Worm (Caenorhabditis elegans) whole organism, L4 larva: ENCODE results near the gene T24C12.1.

ENCODE experiments used
- F26F4.8 ChIP-seq: fragments of 200-800 bp; sonication (Bioruptor generic); conservative IDR thresholded peaks from 2 replicates; pipeline ENCODE4 v1.3.6; 2022; ENCODE audit warnings: missing genetic modification characterization, missing compliant biosample characterization
- F49E8.2 ChIP-seq: sonication (generic microtip); optimal IDR thresholded peaks from 2 replicates; lab custom pipeline; 2016; ENCODE audit warnings: missing compliant biosample characterization, mild to moderate bottlenecking, missing genetic modification characterization, borderline replicate concordance
- T20F7.1 ChIP-seq: fragments of 200-800 bp; sonication (Bioruptor generic); optimal IDR thresholded peaks from 2 replicates; lab custom pipeline; 2018; ENCODE audit warnings: mild to moderate bottlenecking, missing genetic modification characterization, missing compliant biosample characterization
- Y48G9A.11 ChIP-seq: fragments of 200-800 bp; sonication (Bioruptor generic); IDR thresholded peaks from 2 replicates; pipeline ENCODE4 v1.3.6; 2022; ENCODE audit warnings: missing genetic modification reagents, missing genetic modification characterization, missing compliant biosample characterization
- ZK337.2 ChIP-seq: fragments of 200-800 bp; sonication (Bioruptor generic); IDR thresholded peaks from 2 replicates; pipeline ENCODE4 v1.3.6; 2022; ENCODE audit warnings: missing genetic modification reagents, missing genetic modification characterization, missing compliant biosample characterization
- ZK546.5 ChIP-seq, 2 experiments: sonication (generic microtip); optimal IDR thresholded peaks; 2 replicates each; lab custom pipeline; 2017; ENCODE audit warnings: missing biosample characterization in 2 of 2, missing genetic modification characterization in 2 of 2
- aha-1 ChIP-seq: fragments of 150-350 bp; peaks from one replicate; lab custom pipeline; 2014; ENCODE audit warnings: missing biosample characterization, missing genetic modification characterization
- aly-2 ChIP-seq: sonication (generic microtip); optimal IDR thresholded peaks from 2 replicates; lab custom pipeline; 2018; ENCODE audit warnings: missing biosample characterization, missing genetic modification characterization
- ceh-28 ChIP-seq: fragments of 150-350 bp; optimal IDR thresholded peaks from 2 replicates; lab custom pipeline; 2014; ENCODE audit warnings: missing biosample characterization, missing genetic modification reagents, missing genetic modification characterization
- ceh-62 ChIP-seq: sonication (generic microtip); optimal IDR thresholded peaks from 2 replicates; lab custom pipeline; 2017; ENCODE audit warnings: missing biosample characterization, missing genetic modification characterization
- ceh-82 ChIP-seq: sonication (generic microtip); optimal IDR thresholded peaks from 2 replicates; lab custom pipeline; 2017; ENCODE audit warnings: missing biosample characterization, missing genetic modification characterization
- ctbp-1 ChIP-seq: fragments of 200-800 bp; sonication (Bioruptor generic); IDR thresholded peaks from 2 replicates; pipeline ENCODE4 v1.3.6; 2022; ENCODE audit warnings: missing genetic modification reagents, missing genetic modification characterization, missing compliant biosample characterization
- daf-16 ChIP-seq, 3 experiments: sonication (generic microtip); optimal IDR thresholded peaks; 2 replicates each; lab custom pipeline; 2016 to 2017; ENCODE audit warnings: missing genetic modification characterization in 3 of 3, missing genetic modification reagents in 3 of 3, mild to moderate bottlenecking in 2 of 3, missing compliant biosample characterization in 2 of 3, missing biosample characterization in 1 of 3, moderate library complexity in 1 of 3
- daf-8 ChIP-seq: fragments of 200-800 bp; sonication (Bioruptor generic); IDR thresholded peaks from 2 replicates; pipeline ENCODE4 v1.3.6; 2022; ENCODE audit warnings: missing genetic modification characterization, missing compliant biosample characterization
- dmd-6 ChIP-seq: fragments of 200-800 bp; sonication (Bioruptor generic); IDR thresholded peaks from 2 replicates; pipeline ENCODE4 v1.3.6; 2022; ENCODE audit warnings: missing genetic modification reagents, missing genetic modification characterization, missing compliant biosample characterization
- dmd-8 ChIP-seq: fragments of 200-800 bp; sonication (Bioruptor generic); IDR thresholded peaks from 2 replicates; pipeline ENCODE4 v1.3.6; 2022; ENCODE audit warnings: missing genetic modification characterization, missing compliant biosample characterization
- dpl-1 ChIP-seq: fragments of 150-350 bp; optimal IDR thresholded peaks from 2 replicates; lab custom pipeline; 2014; ENCODE audit warnings: missing biosample characterization, missing genetic modification reagents, missing genetic modification characterization
- duxl-1 ChIP-seq: sonication (generic microtip); optimal IDR thresholded peaks from 2 replicates; lab custom pipeline; 2016; ENCODE audit warnings: mild to moderate bottlenecking, missing genetic modification characterization, moderate library complexity, missing compliant biosample characterization; ENCODE audit not compliant: poor library complexity
- fkh-10 ChIP-seq: fragments of 150-350 bp; optimal IDR thresholded peaks from 2 replicates; lab custom pipeline; 2014; ENCODE audit warnings: missing biosample characterization, missing genetic modification reagents, missing genetic modification characterization
- fos-1 ChIP-seq: fragments of 150-350 bp; optimal IDR thresholded peaks from 2 replicates; lab custom pipeline; 2014; ENCODE audit warnings: missing biosample characterization, missing genetic modification characterization
- hlh-11 ChIP-seq: fragments of 200-800 bp; sonication (Bioruptor generic); optimal IDR thresholded peaks from 2 replicates; lab custom pipeline; 2018; ENCODE audit warnings: mild to moderate bottlenecking, missing genetic modification characterization, missing compliant biosample characterization
- hmg-1.1 ChIP-seq: fragments of 200-800 bp; sonication (Bioruptor generic); IDR thresholded peaks from 2 replicates; pipeline ENCODE4 v1.3.6; 2022; ENCODE audit warnings: missing genetic modification reagents, missing genetic modification characterization, missing compliant biosample characterization
- lin-13 ChIP-seq: fragments of 150-350 bp; optimal IDR thresholded peaks from 2 replicates; lab custom pipeline; 2014; ENCODE audit warnings: missing biosample characterization, missing genetic modification reagents, missing genetic modification characterization
- lin-39 ChIP-seq: fragments of 150-350 bp; optimal IDR thresholded peaks from 2 replicates; lab custom pipeline; 2014; ENCODE audit warnings: missing biosample characterization, missing genetic modification reagents, missing genetic modification characterization
- lir-3 ChIP-seq: sonication (generic microtip); optimal IDR thresholded peaks from 2 replicates; lab custom pipeline; 2016; ENCODE audit warnings: mild to moderate bottlenecking, missing genetic modification characterization, missing compliant biosample characterization
- lsy-2 ChIP-seq, 2 experiments: fragments of 150-350 bp in 1 of 2; sonication (generic microtip) in 1 of 2; optimal IDR thresholded peaks; 2 replicates each; lab custom pipeline; 2014 to 2017; ENCODE audit warnings: missing biosample characterization in 2 of 2, missing genetic modification characterization in 2 of 2
- mdl-1 ChIP-seq, 2 experiments: fragments of 150-350 bp in 1 of 2; sonication (generic microtip) in 1 of 2; optimal IDR thresholded peaks; 2 replicates each; lab custom pipeline; 2014 to 2017; ENCODE audit warnings: missing biosample characterization in 2 of 2, missing genetic modification characterization in 2 of 2
- mep-1 ChIP-seq: fragments of 150-350 bp; sonication (generic microtip); optimal IDR thresholded peaks from 3 replicates; lab custom pipeline; 2014; ENCODE audit warnings: missing biosample characterization, missing genetic modification characterization
- mes-2 ChIP-seq: sonication (generic microtip); optimal IDR thresholded peaks from 2 replicates; lab custom pipeline; 2016; ENCODE audit warnings: missing genotype, mild to moderate bottlenecking, missing genetic modification characterization, missing compliant biosample characterization; ENCODE audit not compliant: poor library complexity, severe bottlenecking
- nhr-11 ChIP-seq: fragments of 150-350 bp; optimal IDR thresholded peaks from 2 replicates; lab custom pipeline; 2014; ENCODE audit warnings: missing biosample characterization, missing genetic modification characterization
- nhr-237 ChIP-seq: sonication (generic microtip); optimal IDR thresholded peaks from 2 replicates; lab custom pipeline; 2017; ENCODE audit warnings: missing biosample characterization, missing genetic modification characterization
- nhr-25 ChIP-seq: sonication (generic microtip); optimal IDR thresholded peaks from 2 replicates; lab custom pipeline; 2017; ENCODE audit warnings: missing genetic modification characterization, mild to moderate bottlenecking, missing compliant biosample characterization, antibody characterized with exemption, moderate library complexity, borderline replicate concordance; ENCODE audit not compliant: insufficient read depth
- nhr-28 ChIP-seq: fragments of 150-350 bp; optimal IDR thresholded peaks from 2 replicates; lab custom pipeline; 2014; ENCODE audit warnings: missing biosample characterization, missing genetic modification characterization
- nhr-41 ChIP-seq: fragments of 200-800 bp; sonication (Bioruptor generic); IDR thresholded peaks from 2 replicates; pipeline ENCODE4 v1.3.6; 2022; ENCODE audit warnings: missing genetic modification reagents, missing genetic modification characterization, missing compliant biosample characterization
- nhr-42 ChIP-seq: fragments of 200-800 bp; sonication (Bioruptor generic); IDR thresholded peaks from 2 replicates; pipeline ENCODE4 v1.3.6; 2022; ENCODE audit warnings: missing genetic modification characterization, missing compliant biosample characterization
- nhr-6 ChIP-seq: fragments of 150-350 bp; optimal IDR thresholded peaks from 2 replicates; lab custom pipeline; 2014; ENCODE audit warnings: missing biosample characterization, missing genetic modification characterization
- nhr-76 ChIP-seq: fragments of 150-350 bp; optimal IDR thresholded peaks from 2 replicates; lab custom pipeline; 2014; ENCODE audit warnings: missing biosample characterization, missing genetic modification characterization
- nhr-77 ChIP-seq: fragments of 150-350 bp; optimal IDR thresholded peaks from 2 replicates; lab custom pipeline; 2014; ENCODE audit warnings: missing biosample characterization, missing genetic modification characterization
- pha-4 ChIP-seq, 2 experiments: fragments of 150-350 bp in 1 of 2; fragments of 200-800 bp in 1 of 2; sonication (Bioruptor generic) in 1 of 2; IDR thresholded peaks in 1 of 2; optimal IDR thresholded peaks in 1 of 2; 2 replicates each; pipeline versions ENCODE4 v1.3.6 to Lab custom; 2014 to 2022; ENCODE audit warnings: missing genetic modification characterization in 2 of 2, missing genetic modification reagents in 2 of 2, missing biosample characterization in 1 of 2, missing compliant biosample characterization in 1 of 2
- pqm-1 ChIP-seq: sonication (generic microtip); optimal IDR thresholded peaks from 2 replicates; lab custom pipeline; 2017; ENCODE audit warnings: missing biosample characterization, missing genetic modification characterization
- rbr-2 ChIP-seq: sonication (generic microtip); optimal IDR thresholded peaks from 2 replicates; lab custom pipeline; 2016; ENCODE audit warnings: missing genotype, missing genetic modification characterization, missing compliant biosample characterization
- set-16 ChIP-seq: fragments of 200-800 bp; sonication (Bioruptor generic); IDR thresholded peaks from 2 replicates; pipeline ENCODE4 v1.3.6; 2022; ENCODE audit warnings: missing genetic modification reagents, missing genetic modification characterization, missing compliant biosample characterization
- snpc-1.2 ChIP-seq: fragments of 200-800 bp; sonication (Bioruptor generic); IDR thresholded peaks from 2 replicates; pipeline ENCODE4 v1.3.6; 2022; ENCODE audit warnings: missing genetic modification reagents, missing genetic modification characterization, missing compliant biosample characterization
- spr-1 ChIP-seq: sonication (generic microtip); optimal IDR thresholded peaks from 2 replicates; lab custom pipeline; 2016; ENCODE audit warnings: mild to moderate bottlenecking, missing genetic modification characterization, missing compliant biosample characterization
- unc-62 ChIP-seq, 3 experiments: fragments of 150-350 bp in 1 of 3; sonication (generic microtip); optimal IDR thresholded peaks in 2 of 3; peaks in 1 of 3; 1 replicate in 1 of 3; 2 replicates in 2 of 3; lab custom pipeline; 2014 to 2017; ENCODE audit warnings: missing biosample characterization in 3 of 3, missing genetic modification characterization in 3 of 3, missing genetic modification reagents in 3 of 3, missing genotype in 1 of 3
- zfp-2 ChIP-seq: sonication (generic microtip); optimal IDR thresholded peaks from 2 replicates; lab custom pipeline; 2016; ENCODE audit warnings: mild to moderate bottlenecking, missing genetic modification characterization, missing compliant biosample characterization
- zip-2 ChIP-seq: fragments of 150-350 bp; optimal IDR thresholded peaks from 2 replicates; lab custom pipeline; 2014; ENCODE audit warnings: missing biosample characterization, missing genetic modification characterization
- ztf-11 ChIP-seq: fragments of 150-350 bp; optimal IDR thresholded peaks from 2 replicates; lab custom pipeline; 2014; ENCODE audit warnings: missing biosample characterization, missing genetic modification characterization

T24C12.1 gene

ce11 chrX:2233929-2234328, 34.7 kb downstream of the T24C12.1 start, which contains the start of gene T14F9.2 (continued):
- no peak for TF ChIP-seq ceh-62 (tag; lab: Kevin White, UChicago)
- no peak for TF ChIP-seq ceh-28 (tag; lab: Kevin White, UChicago)
- no peak for TF ChIP-seq lir-3
- no peak for TF ChIP-seq dmd-8
- TF ChIP-seq, all 104 proteins: peak for 11

DNA sequence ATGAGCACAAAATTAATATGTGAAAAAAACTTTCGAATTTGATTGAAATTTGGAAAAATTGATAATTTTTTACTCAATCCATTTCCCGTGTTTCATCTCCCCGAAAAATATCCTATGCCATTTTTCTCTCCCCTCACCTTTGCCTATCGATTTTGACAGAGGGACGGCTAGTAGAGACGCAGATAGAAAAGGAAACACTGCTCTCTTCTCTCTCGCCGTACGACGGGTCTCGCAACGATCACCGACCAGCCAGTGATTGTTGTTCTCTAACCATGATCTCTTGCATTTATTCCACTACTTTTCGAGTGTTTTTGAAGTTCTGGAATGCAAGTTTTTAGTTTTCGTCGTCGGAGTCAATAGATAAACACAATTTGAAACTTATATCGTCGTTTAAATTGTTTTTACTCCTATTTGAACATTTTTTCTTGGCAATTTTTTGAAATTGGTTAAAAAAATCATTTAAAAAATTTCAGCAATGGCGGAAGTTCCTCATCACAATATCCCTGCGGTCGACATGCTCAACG, 38.3 kb downstream of the T24C12.1 start, which contains the start of gene vha-15:
TSS of gene vha-15 (plus strand) at position 474 of the 524 bp plus-strand sequence.
- TF ChIP-seq nhr-42 (GFP tag; lab: Robert Waterston, UW) (no peak), zip-2 (tag; lab: Kevin White, UChicago) (no peak), pha-4 (GFP tag; IDR thresholded peaks at IDR 0.05; lab: Robert Waterston, UW) (0 out of 2 replicates have a peak, but pooled peaks have one; percentile 35), pha-4 (tag; optimal IDR thresholded peaks at IDR 0.05; lab: Kevin White, UChicago) (peak; percentile 31), hlh-11 (peak; percentile 81), ZK337.2 (GFP tag; lab: Robert Waterston, UW) (no peak), Y48G9A.11 (GFP tag; lab: Robert Waterston, UW) (no peak), mdl-1 (tag; optimal IDR thresholded peaks at IDR 0.05; lab: Kevin White, UChicago) (peak in 1 of 2 experiments; percentile 60), nhr-28 (peak; percentile 71), ceh-82 (tag; lab: Kevin White, UChicago) (no peak), spr-1 (no peak), duxl-1 (tag; lab: Kevin White, UChicago) (peak; percentile 51), zfp-2 (tag; lab: Kevin White, UChicago) (peak; percentile 4), ZK546.5 (tag; optimal IDR thresholded peaks at IDR 0.05; lab: Kevin White, UChicago) (peak; percentile 3 to 69), mep-1 (tag; lab: Kevin White, UChicago) (peak; percentile 88), ceh-62 (tag; lab: Kevin White, UChicago) (no peak), nhr-6 (tag; lab: Kevin White, UChicago) (peak; percentile 68), daf-8 (GFP tag; lab: Robert Waterston, UW) (no peak), set-16 (GFP tag; lab: Robert Waterston, UW) (no peak), hmg-1.1 (GFP tag; lab: Robert Waterston, UW) (peak; percentile 78), F49E8.2 (tag; lab: Kevin White, UChicago) (no peak), aly-2 (tag; lab: Kevin White, UChicago) (no peak), dpl-1 (GFP tag; lab: Kevin White, UChicago) (peak; percentile 58), nhr-237 (tag; lab: Kevin White, UChicago) (peak; percentile 26), nhr-76 (tag; lab: Kevin White, UChicago) (no peak), nhr-11 (tag; lab: Kevin White, UChicago) (peak; percentile 61), daf-16 (GFP tag; optimal IDR thresholded peaks at IDR 0.05; lab: Kevin White, UChicago) (no peak), daf-16 (tag; optimal IDR thresholded peaks at IDR 0.05; lab: Kevin White, UChicago) (peak; percentile 81), nhr-25 (tag; lab: Kevin White, UChicago) (peak; percentile 13), fos-1 (no peak), dmd-6 (GFP tag; lab: Robert Waterston, UW) (peak; percentile 66), lin-39 (tag; lab: Kevin White, UChicago) (no peak), T20F7.1 (GFP tag; lab: Kevin White, UChicago) (no peak), nhr-77 (peak; percentile 67), lsy-2 (tag; optimal IDR thresholded peaks at IDR 0.05; lab: Kevin White, UChicago) (peak; percentile 86 to 93), aha-1 (peak; percentile 89), pqm-1 (peak; percentile 60), F26F4.8 (GFP tag; lab: Robert Waterston, UW) (no peak), ztf-11 (no peak), nhr-41 (GFP tag; lab: Robert Waterston, UW) (no peak), ceh-28 (tag; lab: Kevin White, UChicago) (peak; percentile 65), lin-13 (GFP tag; lab: Kevin White, UChicago) (peak; percentile 79), fkh-10 (GFP tag; lab: Kevin White, UChicago) (peak; percentile 72), unc-62 (GFP tag; optimal IDR thresholded peaks at IDR 0.05 in 1 of 2; lab: Kevin White, UChicago) (peak in 1 of 2 experiments; percentile 81), unc-62 (tag; optimal IDR thresholded peaks at IDR 0.05; lab: Kevin White, UChicago) (no peak), mes-2 (tag; lab: Kevin White, UChicago) (peak; percentile 85), snpc-1.2 (GFP tag; lab: Robert Waterston, UW) (no peak), rbr-2 (tag; lab: Kevin White, UChicago) (peak; percentile 82), ctbp-1 (GFP tag; lab: Robert Waterston, UW) (peak; percentile 69)
